Fruit fly (Drosophila melanogaster) whole organism, wandering third instar larva: ENCODE measurements around the gene CG15308.

Experiments used
- CG9705 ChIP-seq: fragments of 200-800 bp; sonication (Bioruptor generic); optimal IDR thresholded peaks from 2 replicates; lab custom pipeline; 2018; ENCODE audit warnings: missing biosample characterization, mild to moderate bottlenecking, missing genetic modification characterization
- Dfd ChIP-seq: fragments of >200 bp; optimal IDR thresholded peaks from 2 replicates; lab custom pipeline; 2017; ENCODE audit warnings: missing biosample characterization, missing genetic modification characterization
- Dif ChIP-seq: fragments of 200-275, 200-300 bp; sonication (Bioruptor generic); optimal IDR thresholded peaks from 2 replicates; lab custom pipeline; 2018; ENCODE audit warnings: missing biosample characterization, missing genetic modification characterization; ENCODE audit not compliant: partially characterized antibody
- br ChIP-seq: fragments of 200-800 bp; sonication (Bioruptor generic); optimal IDR thresholded peaks from 2 replicates; lab custom pipeline; 2016; ENCODE audit warnings: missing biosample characterization, missing genetic modification characterization
- dl ChIP-seq, 2 experiments: fragments of 175-275, 200-275 bp in 1 of 2; fragments of 200-275 bp in 1 of 2; sonication (Bioruptor generic); optimal IDR thresholded peaks; lab custom pipeline; 2018; ENCODE audit warnings: mild to moderate bottlenecking in 2 of 2, missing biosample characterization in 2 of 2, missing genetic modification characterization in 2 of 2, moderate library complexity in 2 of 2; ENCODE audit not compliant: partially characterized antibody in 2 of 2, insufficient read depth in 1 of 2
- ey ChIP-seq: fragments of 200-800 bp; sonication (Bioruptor generic); optimal IDR thresholded peaks from 2 replicates; lab custom pipeline; 2016; ENCODE audit warnings: missing biosample characterization, missing genetic modification characterization
- lola ChIP-seq: fragments of >200 bp; optimal IDR thresholded peaks from 2 replicates; lab custom pipeline; 2017; ENCODE audit warnings: missing biosample characterization, missing genetic modification characterization
- psq ChIP-seq: fragments of 200-800 bp; sonication (Bioruptor generic); optimal IDR thresholded peaks from 3 replicates; lab custom pipeline; 2017; ENCODE audit warnings: missing biosample characterization, mild to moderate bottlenecking, missing genetic modification characterization, moderate library complexity
- usp ChIP-seq: fragments of >200 bp; optimal IDR thresholded peaks from 2 replicates; lab custom pipeline; 2017; ENCODE audit warnings: missing biosample characterization, missing genetic modification characterization

dm6 chrX:10256228-10256627 lies 37.3 kb upstream of the CG15308 start:
- TF ChIP-seq usp (GFP tag; lab: Kevin White, UChicago) (no peak), lola (no peak), ey (no peak), br (GFP tag; lab: Kevin White, UChicago) (no peak), Dfd (GFP tag; lab: Kevin White, UChicago) (no peak), psq (GFP tag; lab: Kevin White, UChicago) (no peak), Dif (GFP tag; lab: Kevin White, UChicago) (no peak), dl (GFP tag; optimal IDR thresholded peaks at IDR 0.05; lab: Kevin White, UChicago; ENCODE audit: insufficient read depth in 1 of 2, partially characterized antibody in 2 of 2) (no peak), CG9705 (GFP tag; lab: Kevin White, UChicago) (no peak)
